Worm (Caenorhabditis elegans) whole organism, young adult: ENCODE data around the gene sre-42.

Experiments
- B0261.1 ChIP-seq: sonication (generic microtip); optimal IDR thresholded peaks from 2 replicates; lab custom pipeline; 2016; ENCODE audit warnings: mild to moderate bottlenecking, missing genetic modification characterization, moderate library complexity, missing compliant biosample characterization
- F23B12.7 ChIP-seq: sonication (generic microtip); optimal IDR thresholded peaks from 2 replicates; lab custom pipeline; 2017; ENCODE audit warnings: missing genetic modification characterization, mild to moderate bottlenecking, missing compliant biosample characterization, antibody characterized with exemption, moderate library complexity; ENCODE audit not compliant: insufficient read depth
- F57C9.4 ChIP-seq: sonication (generic microtip); optimal IDR thresholded peaks from 2 replicates; lab custom pipeline; 2017; ENCODE audit warnings: mild to moderate bottlenecking, missing genetic modification characterization, missing compliant biosample characterization
- K12H6.12 ChIP-seq: fragments of 200-800 bp; sonication (Bioruptor generic); optimal IDR thresholded peaks from 2 replicates; lab custom pipeline; 2018; ENCODE audit warnings: mild to moderate bottlenecking, missing genetic modification characterization, missing compliant biosample characterization
- Y53F4B.3 ChIP-seq: fragments of 200-800 bp; sonication (Bioruptor generic); IDR thresholded peaks from 2 replicates; pipeline ENCODE4 v1.3.6; 2022; ENCODE audit warnings: missing genetic modification reagents, missing genetic modification characterization, missing compliant biosample characterization
- Y95B8A.8 ChIP-seq: fragments of 200-800 bp; sonication (Bioruptor generic); IDR thresholded peaks from 2 replicates; pipeline ENCODE4 v1.3.6; 2022; ENCODE audit warnings: missing genetic modification reagents, missing genetic modification characterization, missing compliant biosample characterization
- attf-5 ChIP-seq: fragments of 200-800 bp; sonication (Bioruptor generic); optimal IDR thresholded peaks from 2 replicates; lab custom pipeline; 2018; ENCODE audit warnings: mild to moderate bottlenecking, missing genetic modification characterization, missing compliant biosample characterization
- attf-6 ChIP-seq: fragments of 200-800 bp; sonication (Bioruptor generic); IDR thresholded peaks from 2 replicates; pipeline ENCODE4 v1.3.6; 2022; ENCODE audit warnings: missing genetic modification reagents, missing genetic modification characterization, missing compliant biosample characterization
- ceh-27 ChIP-seq: fragments of 200-800 bp; sonication (Bioruptor generic); optimal IDR thresholded peaks from 2 replicates; lab custom pipeline; 2018; ENCODE audit warnings: mild to moderate bottlenecking, missing genetic modification characterization, moderate library complexity, missing compliant biosample characterization
- ceh-40 ChIP-seq: fragments of 200-800 bp; sonication (Bioruptor generic); IDR thresholded peaks from 2 replicates; pipeline ENCODE4 v1.3.6; 2022; ENCODE audit warnings: missing genetic modification characterization, missing compliant biosample characterization
- dox-1 ChIP-seq: fragments of 200-800 bp; sonication (Bioruptor generic); IDR thresholded peaks from 2 replicates; pipeline ENCODE4 v1.3.6; 2022; ENCODE audit warnings: missing genetic modification reagents, missing genetic modification characterization, missing compliant biosample characterization
- dpl-1 ChIP-seq: fragments of 150-350 bp; optimal IDR thresholded peaks from 2 replicates; lab custom pipeline; 2014; ENCODE audit warnings: missing biosample characterization, missing genetic modification reagents, missing genetic modification characterization
- egrh-3 ChIP-seq: fragments of 200-800 bp; sonication (Bioruptor generic); IDR thresholded peaks from 2 replicates; pipeline ENCODE4 v1.3.6; 2022; ENCODE audit warnings: missing genetic modification reagents, missing genetic modification characterization, missing compliant biosample characterization
- fkh-3 ChIP-seq: sonication (generic microtip); optimal IDR thresholded peaks from 2 replicates; lab custom pipeline; 2016; ENCODE audit warnings: mild to moderate bottlenecking, missing genetic modification characterization, missing compliant biosample characterization
- hmg-1.2 ChIP-seq: fragments of 200-800 bp; sonication (Bioruptor generic); IDR thresholded peaks from 2 replicates; pipeline ENCODE4 v1.3.6; 2022; ENCODE audit warnings: missing genetic modification reagents, missing genetic modification characterization, missing compliant biosample characterization
- hmg-20 ChIP-seq: fragments of 200-800 bp; sonication (Bioruptor generic); IDR thresholded peaks from 2 replicates; pipeline ENCODE4 v1.3.6; 2022; ENCODE audit warnings: missing genetic modification reagents, missing genetic modification characterization, missing compliant biosample characterization
- lin-35 ChIP-seq, 3 experiments: fragments of 150-350 bp in 2 of 3; sonication (generic microtip) in 1 of 3; optimal IDR thresholded peaks; 2 replicates each; lab custom pipeline; 2014 to 2018; ENCODE audit warnings: missing biosample characterization in 3 of 3, missing genetic modification characterization in 3 of 3, missing genetic modification reagents in 3 of 3
- lin-40 ChIP-seq: sonication (generic microtip); optimal IDR thresholded peaks from 2 replicates; lab custom pipeline; 2016; ENCODE audit warnings: missing genetic modification characterization, mild to moderate bottlenecking, missing compliant biosample characterization, missing genotype, missing genetic modification reagents
- lin-54 ChIP-seq: fragments of 200-800 bp; sonication (Bioruptor generic); optimal IDR thresholded peaks from 2 replicates; lab custom pipeline; 2018; ENCODE audit warnings: mild to moderate bottlenecking, missing genetic modification characterization, missing compliant biosample characterization
- lir-1 ChIP-seq: fragments of 200-800 bp; sonication (Bioruptor generic); conservative IDR thresholded peaks from 2 replicates; pipeline ENCODE4 v1.3.6; 2022; ENCODE audit warnings: missing genetic modification reagents, missing genetic modification characterization, missing compliant biosample characterization
- mcd-1 ChIP-seq: fragments of 200-800 bp; sonication (Bioruptor generic); IDR thresholded peaks from 2 replicates; pipeline ENCODE4 v1.3.6; 2022; ENCODE audit warnings: missing genetic modification reagents, missing genetic modification characterization, missing compliant biosample characterization
- mxl-1 ChIP-seq: sonication (generic microtip); optimal IDR thresholded peaks from 2 replicates; lab custom pipeline; 2016; ENCODE audit warnings: missing genetic modification characterization, missing compliant biosample characterization
- nfyb-1 ChIP-seq: fragments of 200-800 bp; sonication (Bioruptor generic); IDR thresholded peaks from 2 replicates; pipeline ENCODE4 v1.3.6; 2022; ENCODE audit warnings: missing genetic modification reagents, missing genetic modification characterization, missing compliant biosample characterization
- nhr-80 ChIP-seq: sonication (generic microtip); optimal IDR thresholded peaks from 2 replicates; lab custom pipeline; 2016; ENCODE audit warnings: missing genetic modification characterization, missing compliant biosample characterization
- pbrm-1 ChIP-seq: fragments of 200-800 bp; sonication (Bioruptor generic); IDR thresholded peaks from 2 replicates; pipeline ENCODE4 v1.3.6; 2022; ENCODE audit warnings: missing genetic modification reagents, missing genetic modification characterization, missing compliant biosample characterization
- pha-4 ChIP-seq: fragments of 150-350 bp; sonication (generic microtip); optimal IDR thresholded peaks from 2 replicates; lab custom pipeline; 2014; ENCODE audit warnings: missing biosample characterization, missing genetic modification reagents, missing genetic modification characterization
- sea-2 ChIP-seq: fragments of 200-800 bp; sonication (Bioruptor generic); IDR thresholded peaks from 2 replicates; pipeline ENCODE4 v1.3.6; 2022; ENCODE audit warnings: missing genetic modification characterization, missing compliant biosample characterization
- snpc-1.3 ChIP-seq: sonication (generic microtip); optimal IDR thresholded peaks from 2 replicates; lab custom pipeline; 2017; ENCODE audit warnings: missing genetic modification characterization, mild to moderate bottlenecking, missing compliant biosample characterization, antibody characterized with exemption, moderate library complexity, missing genotype, missing genetic modification reagents; ENCODE audit not compliant: insufficient read depth
- snpc-4 ChIP-seq, 5 experiments: fragments of 150-350 bp in 1 of 5; sonication (generic microtip) in 4 of 5; optimal IDR thresholded peaks; 2 replicates each; lab custom pipeline; 2014 to 2018; ENCODE audit warnings: missing genetic modification characterization in 5 of 5, missing biosample characterization in 3 of 5, antibody characterized with exemption in 2 of 5, mild to moderate bottlenecking in 2 of 5, missing compliant biosample characterization in 2 of 5, missing genotype in 2 of 5, moderate library complexity in 2 of 5, missing genetic modification reagents in 1 of 5
- zfh-2 ChIP-seq: fragments of 200-800 bp; sonication (Bioruptor generic); conservative IDR thresholded peaks from 2 replicates; pipeline ENCODE4 v1.3.6; 2022; ENCODE audit warnings: missing genetic modification reagents, missing genetic modification characterization, missing compliant biosample characterization
- ztf-22 ChIP-seq: fragments of 200-800 bp; sonication (Bioruptor generic); optimal IDR thresholded peaks from 2 replicates; lab custom pipeline; 2018; ENCODE audit warnings: mild to moderate bottlenecking, missing genetic modification characterization, moderate library complexity, missing compliant biosample characterization
- ztf-26 ChIP-seq: sonication (generic microtip); optimal IDR thresholded peaks from 2 replicates; lab custom pipeline; 2017; ENCODE audit warnings: missing genetic modification characterization, missing compliant biosample characterization
- ztf-28 ChIP-seq: fragments of 200-800 bp; sonication (Bioruptor generic); IDR thresholded peaks from 2 replicates; pipeline ENCODE4 v1.3.6; 2022; ENCODE audit warnings: missing genetic modification reagents, missing genetic modification characterization, missing compliant biosample characterization

The sre-42 gene

DNA sequence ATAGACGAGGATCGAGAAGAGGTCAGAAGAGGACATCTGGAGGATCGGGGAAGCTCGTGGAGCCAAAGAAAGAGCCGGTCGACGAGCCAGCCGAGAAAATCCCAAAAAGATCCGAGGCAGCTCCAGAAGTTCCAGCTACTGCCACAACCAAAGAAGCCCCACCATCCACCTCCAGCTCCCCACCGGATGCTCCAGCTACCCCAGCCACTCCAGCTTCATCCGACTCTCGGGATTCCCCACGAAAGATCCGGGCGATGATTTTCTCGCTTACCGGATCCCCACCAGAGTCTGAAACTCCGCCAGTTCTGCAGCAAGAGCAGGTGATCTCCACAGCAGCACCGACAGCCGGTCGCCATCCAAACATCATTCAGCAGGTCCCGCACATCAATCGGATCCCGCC is 43.8 kb downstream of the sre-42 start:
- no peak for TF ChIP-seq ztf-26
- TF ChIP-seq ztf-28 = 0 out of 2 replicates have a peak, but pooled peaks have one; percentile 2
- TF ChIP-seq snpc-1.3 (tag; lab: Kevin White, UChicago) = no peak
- 0 out of 2 replicates have a peak, but pooled peaks have one; percentile 22 for TF ChIP-seq pbrm-1
- peak; percentile 67; the same call in 1 of the 2 replicates for TF ChIP-seq egrh-3 (GFP tag; lab: Robert Waterston, UW)
- peak; percentile 74 for TF ChIP-seq zfh-2
- TF ChIP-seq hmg-20 = no peak

DNA sequence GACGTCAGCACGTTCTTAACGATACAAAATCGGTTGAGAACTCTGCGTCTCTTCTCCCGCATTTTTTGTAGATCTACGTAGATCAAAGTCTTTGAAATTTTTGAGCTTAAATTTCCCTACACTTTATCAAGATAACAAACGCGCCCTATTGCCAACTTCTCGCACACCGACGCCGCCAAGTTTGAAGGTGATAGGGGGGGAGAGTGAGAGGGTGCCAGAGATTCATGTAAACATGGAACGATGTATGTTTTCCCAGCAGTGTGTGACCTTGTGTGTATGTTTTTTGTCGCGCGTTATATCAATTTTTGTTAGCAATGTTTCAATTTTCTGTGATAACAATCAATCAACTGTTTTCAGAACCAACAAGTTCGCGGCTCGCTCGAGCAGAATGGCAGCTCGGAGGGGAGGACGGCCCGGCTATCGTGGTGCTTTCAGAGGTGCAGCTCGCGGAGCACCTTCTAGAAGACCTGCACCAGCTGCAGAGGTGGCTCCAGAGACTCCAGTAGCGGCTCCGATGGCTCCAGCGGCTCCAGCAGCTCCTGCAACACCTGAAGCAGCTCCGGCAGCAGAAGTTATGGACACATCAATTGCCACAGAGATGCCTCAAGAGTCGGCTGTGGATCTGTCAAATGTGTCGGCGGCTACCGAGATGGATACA is 45.0 kb downstream of the sre-42 start:
- TF ChIP-seq F57C9.4 (tag; lab: Kevin White, UChicago) (no peak), dpl-1 (GFP tag; lab: Kevin White, UChicago) (no peak), ztf-22 (no peak), egrh-3 (GFP tag; lab: Robert Waterston, UW) (peak; percentile 95), fkh-3 (tag; lab: Kevin White, UChicago) (no peak), zfh-2 (peak; percentile 93), mcd-1 (GFP tag; lab: Robert Waterston, UW) (peak; percentile 25; the same call in 1 of the 2 replicates), attf-6 (GFP tag; lab: Robert Waterston, UW) (no peak), attf-5 (GFP tag; lab: Kevin White, UChicago) (no peak), pha-4 (tag; lab: Kevin White, UChicago) (no peak), F23B12.7 (tag; lab: Kevin White, UChicago) (no peak), ceh-40 (GFP tag; lab: Robert Waterston, UW) (no peak)

DNA sequence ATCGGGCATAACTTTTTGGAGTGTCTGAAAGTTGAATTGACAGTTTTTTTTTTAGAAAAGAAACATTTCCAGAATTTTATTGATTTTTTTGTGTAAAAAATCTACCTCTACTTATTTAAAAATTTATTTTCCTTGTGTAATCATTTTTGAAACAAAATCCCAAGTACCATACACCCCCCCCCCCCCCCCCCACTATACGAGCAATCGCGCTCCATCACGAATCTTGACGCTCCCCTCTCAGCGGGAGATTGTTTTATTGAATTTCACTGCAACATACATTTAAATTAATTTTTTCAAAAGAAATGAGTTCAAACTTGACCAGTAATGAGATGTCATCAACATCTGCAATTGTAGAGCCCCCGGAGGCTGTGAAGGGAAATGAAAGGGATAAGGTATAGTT is 47.0 kb downstream of the sre-42 start, which contains the start of gene sop-2:
sop-2 (plus strand) TSS at position 301 of the 400 bp plus-strand sequence.
- no peak for TF ChIP-seq Y95B8A.8 (GFP tag; lab: Robert Waterston, UW)
- TF ChIP-seq nhr-80 (tag; lab: Kevin White, UChicago) = no peak

DNA sequence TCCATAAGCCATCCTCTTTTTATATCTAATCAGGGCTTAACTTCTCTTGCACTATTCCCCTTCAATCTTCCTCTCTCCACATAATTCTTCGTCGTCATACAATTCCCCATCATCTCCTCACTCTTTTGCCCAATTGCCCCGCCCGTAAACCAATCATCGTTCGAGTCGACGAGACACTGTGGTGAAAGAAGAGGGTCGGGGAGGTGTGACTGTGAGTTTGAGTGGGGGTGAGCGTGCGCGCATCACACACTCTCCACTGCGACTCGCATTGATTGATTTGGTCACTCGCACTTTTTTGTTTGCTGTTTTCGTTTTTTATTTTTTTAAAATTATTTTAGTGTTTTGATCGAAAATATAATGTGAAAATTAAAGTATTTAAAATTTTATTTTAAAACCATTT is 47.5 kb downstream of the sre-42 start:
- TF ChIP-seq lin-40 (tag; lab: Kevin White, UChicago) (peak; percentile 59), lin-54 (no peak), snpc-4 (GFP tag; optimal IDR thresholded peaks at IDR 0.05; lab: Kevin White, UChicago) (no peak), snpc-4 (tag; optimal IDR thresholded peaks at IDR 0.05; lab: Kevin White, UChicago) (peak in 2 of 4 experiments; percentile 13 to 37), mxl-1 (tag; lab: Kevin White, UChicago) (no peak), Y53F4B.3 (no peak), sea-2 (GFP tag; lab: Robert Waterston, UW) (no peak), snpc-1.3 (tag; lab: Kevin White, UChicago) (no peak), Y95B8A.8 (GFP tag; lab: Robert Waterston, UW) (no peak), ceh-27 (peak; percentile 56), nfyb-1 (GFP tag; lab: Robert Waterston, UW) (peak; percentile 98), pha-4 (tag; lab: Kevin White, UChicago) (no peak), B0261.1 (no peak), lin-35 (GFP tag; optimal IDR thresholded peaks at IDR 0.05; lab: Kevin White, UChicago) (peak in 1 of 3 experiments; percentile 10), hmg-1.2 (peak; percentile 90), K12H6.12 (tag; lab: Kevin White, UChicago) (peak; percentile 0), ztf-26 (no peak), dox-1 (GFP tag; lab: Robert Waterston, UW) (no peak), lir-1 (GFP tag; lab: Robert Waterston, UW) (peak; percentile 96)
